Fruit fly (Drosophila melanogaster) whole organism, embryonic: Measurements from ENCODE around the gene CG45045.

Source experiments
- CG11398 ChIP-seq: fragments of 200-800 bp; sonication (Bioruptor generic); optimal IDR thresholded peaks from 2 replicates; lab custom pipeline; 2016; ENCODE audit warnings: missing biosample characterization, missing genetic modification characterization
- CG11560 ChIP-seq: fragments of 200-800 bp; sonication (Bioruptor generic); IDR thresholded peaks from 3 replicates; pipeline ENCODE4 v1.3.6; 2022; ENCODE audit warnings: missing biosample characterization, missing genetic modification characterization
- CG11695 ChIP-seq: fragments of 200-800 bp; sonication (Bioruptor generic); IDR thresholded peaks from 3 replicates; pipeline ENCODE4 v1.3.6; 2022; ENCODE audit warnings: missing biosample characterization, missing genetic modification characterization
- CG11723 ChIP-seq: fragments of 200-800 bp; sonication (Bioruptor generic); optimal IDR thresholded peaks from 2 replicates; lab custom pipeline; 2017; ENCODE audit warnings: missing biosample characterization, mild to moderate bottlenecking, missing genetic modification characterization
- CG12769 ChIP-seq: fragments of 200-800 bp; sonication (Bioruptor generic); optimal IDR thresholded peaks from 2 replicates; lab custom pipeline; 2019; ENCODE audit warnings: missing biosample characterization, mild to moderate bottlenecking, missing genetic modification characterization, moderate library complexity
- CG14860 ChIP-seq: fragments of 200-800 bp; sonication (Bioruptor generic); IDR thresholded peaks from 3 replicates; pipeline ENCODE4 v1.3.6; 2022; ENCODE audit warnings: missing biosample characterization, missing genetic modification characterization; ENCODE audit not compliant: partially characterized antibody
- CG15269 ChIP-seq: fragments of 200-800 bp; sonication (Bioruptor generic); optimal IDR thresholded peaks from 2 replicates; lab custom pipeline; 2018; ENCODE audit warnings: missing biosample characterization, mild to moderate bottlenecking, missing genetic modification characterization, moderate library complexity
- CG16779 ChIP-seq: fragments of 200-800 bp; sonication (Bioruptor generic); IDR thresholded peaks from 2 replicates; pipeline ENCODE4 v1.3.6; 2022; ENCODE audit warnings: missing biosample characterization, missing genetic modification characterization
- CG17359 ChIP-seq: fragments of 200-800 bp; sonication (Bioruptor generic); optimal IDR thresholded peaks from 3 replicates; lab custom pipeline; 2018; ENCODE audit warnings: missing biosample characterization, mild to moderate bottlenecking, missing genetic modification characterization, moderate library complexity
- CG18476 ChIP-seq: fragments of 200-800 bp; sonication (Bioruptor generic); optimal IDR thresholded peaks from 2 replicates; lab custom pipeline; 2016; ENCODE audit warnings: missing biosample characterization, mild to moderate bottlenecking, missing genetic modification characterization
- CG2202 ChIP-seq: fragments of 200-800 bp; sonication (Bioruptor generic); optimal IDR thresholded peaks from 2 replicates; lab custom pipeline; 2018; ENCODE audit warnings: missing biosample characterization, mild to moderate bottlenecking, missing genetic modification characterization
- CG31441 ChIP-seq: fragments of 200-800 bp; sonication (Bioruptor generic); IDR thresholded peaks from 2 replicates; pipeline ENCODE4 v1.3.6; 2022; ENCODE audit warnings: missing biosample characterization, missing genetic modification characterization
- CG6854 ChIP-seq: fragments of 200-800 bp; sonication (Bioruptor generic); optimal IDR thresholded peaks from 3 replicates; lab custom pipeline; 2017; ENCODE audit warnings: missing biosample characterization, mild to moderate bottlenecking, missing genetic modification characterization
- CG7987 ChIP-seq: fragments of 200-800 bp; sonication (Bioruptor generic); optimal IDR thresholded peaks from 2 replicates; lab custom pipeline; 2018; ENCODE audit warnings: missing biosample characterization, mild to moderate bottlenecking, missing genetic modification characterization, moderate library complexity
- CG8388 ChIP-seq: fragments of 200-800 bp; sonication (Bioruptor generic); optimal IDR thresholded peaks from 2 replicates; lab custom pipeline; 2019; ENCODE audit warnings: missing biosample characterization, mild to moderate bottlenecking, missing genetic modification characterization, moderate library complexity
- CG8924 ChIP-seq: fragments of 200-800 bp; optimal IDR thresholded peaks from 3 replicates; lab custom pipeline; 2019; ENCODE audit warnings: missing biosample characterization, mild to moderate bottlenecking, missing genetic modification characterization, moderate library complexity
- CG9609 ChIP-seq: fragments of 200-800 bp; sonication (Bioruptor generic); optimal IDR thresholded peaks from 3 replicates; lab custom pipeline; 2016; ENCODE audit warnings: missing biosample characterization, missing genetic modification characterization
- CG9932 ChIP-seq: fragments of 200-800 bp; sonication (Bioruptor generic); IDR thresholded peaks from 2 replicates; pipeline ENCODE4 v1.3.6; 2022; ENCODE audit warnings: missing biosample characterization, missing genetic modification characterization
- CkIIα-i1 ChIP-seq: fragments of 200-800 bp; sonication (Bioruptor generic); IDR thresholded peaks from 2 replicates; pipeline ENCODE4 v1.3.6; 2022; ENCODE audit warnings: missing biosample characterization, missing genetic modification characterization
- Dek ChIP-seq: fragments of 200-800 bp; sonication (Bioruptor generic); optimal IDR thresholded peaks from 3 replicates; lab custom pipeline; 2019; ENCODE audit warnings: missing biosample characterization, mild to moderate bottlenecking, missing genetic modification characterization, moderate library complexity
- Hmr ChIP-seq: fragments of 200-800 bp; sonication (Bioruptor generic); optimal IDR thresholded peaks from 3 replicates; lab custom pipeline; 2017; ENCODE audit warnings: mild to moderate bottlenecking, missing biosample characterization, missing genetic modification reagents, missing genetic modification characterization
- Med ChIP-seq: fragments of 200-800 bp; sonication (Bioruptor generic); peaks from one replicate; lab custom pipeline; 2016; ENCODE audit warnings: missing biosample characterization, missing genetic modification characterization, mild to moderate bottlenecking, inconsistent platforms, moderate library complexity
- NFAT ChIP-seq: fragments of 200-800 bp; sonication (Bioruptor generic); IDR thresholded peaks from 2 replicates; pipeline ENCODE4 v1.3.6; 2022; ENCODE audit warnings: missing biosample characterization, missing genetic modification characterization
- Ssrp ChIP-seq: fragments of 200-800 bp; sonication (Bioruptor generic); optimal IDR thresholded peaks from 2 replicates; lab custom pipeline; 2018; ENCODE audit warnings: missing biosample characterization, mild to moderate bottlenecking, missing genetic modification characterization, moderate library complexity
- Xbp1 ChIP-seq: fragments of 200-800 bp; sonication (Bioruptor generic); optimal IDR thresholded peaks from 3 replicates; lab custom pipeline; 2016; ENCODE audit warnings: missing biosample characterization, mild to moderate bottlenecking, missing genetic modification characterization
- abd-A ChIP-seq: fragments of 200-800 bp; sonication (Bioruptor generic); optimal IDR thresholded peaks from 3 replicates; lab custom pipeline; 2019; ENCODE audit warnings: missing biosample characterization, mild to moderate bottlenecking, missing genetic modification characterization, moderate library complexity
- al ChIP-seq: fragments of 200-800 bp; sonication (Bioruptor generic); IDR thresholded peaks from 2 replicates; pipeline ENCODE4 v1.3.6; 2022; ENCODE audit warnings: missing biosample characterization, missing genetic modification characterization
- bsh ChIP-seq, 2 experiments: fragments of 200-800 bp; sonication (Bioruptor generic); optimal IDR thresholded peaks; 2 replicates each; lab custom pipeline; 2017 to 2018; ENCODE audit warnings: mild to moderate bottlenecking in 2 of 2, missing biosample characterization in 2 of 2, missing genetic modification characterization in 2 of 2, moderate library complexity in 1 of 2
- chinmo ChIP-seq: fragments of 200-800 bp; sonication (Bioruptor generic); IDR thresholded peaks from 4 replicates; pipeline ENCODE4 v1.3.6; 2022; ENCODE audit warnings: missing biosample characterization, missing genetic modification characterization; ENCODE audit not compliant: partially characterized antibody
- danr ChIP-seq: fragments of 200-800 bp; sonication (Bioruptor generic); IDR thresholded peaks from 2 replicates; pipeline ENCODE4 v1.3.6; 2022; ENCODE audit warnings: missing biosample characterization, missing genetic modification characterization
- en ChIP-seq: fragments of 200-800 bp; sonication (Bioruptor generic); optimal IDR thresholded peaks from 2 replicates; lab custom pipeline; 2016; ENCODE audit warnings: missing biosample characterization, missing genetic modification characterization
- esg ChIP-seq: fragments of 200-800 bp; sonication (Bioruptor generic); conservative IDR thresholded peaks from 2 replicates; pipeline ENCODE4 v1.3.6; 2022; ENCODE audit warnings: missing biosample characterization, missing genetic modification characterization
- fd102C ChIP-seq: fragments of 200-800 bp; sonication (Bioruptor generic); optimal IDR thresholded peaks from 2 replicates; lab custom pipeline; 2018; ENCODE audit warnings: missing biosample characterization, mild to moderate bottlenecking, missing genetic modification characterization, moderate library complexity
- fru ChIP-seq: fragments of >200 bp; optimal IDR thresholded peaks from 2 replicates; lab custom pipeline; 2017
- gt ChIP-seq: fragments of 200-800 bp; sonication (Bioruptor generic); IDR thresholded peaks from 2 replicates; pipeline ENCODE4 v1.3.6; 2022; ENCODE audit warnings: missing biosample characterization, missing genetic modification characterization
- her ChIP-seq: fragments of 200-800 bp; sonication (Bioruptor generic); optimal IDR thresholded peaks from 2 replicates; lab custom pipeline; 2016; ENCODE audit warnings: missing biosample characterization, missing genetic modification characterization
- klu ChIP-seq: fragments of 200-800 bp; sonication (Bioruptor generic); IDR thresholded peaks from 2 replicates; pipeline ENCODE4 v1.3.6; 2022; ENCODE audit warnings: missing biosample characterization, missing genetic modification characterization
- lmd ChIP-seq: fragments of 200-800 bp; sonication (Bioruptor generic); IDR thresholded peaks from 2 replicates; pipeline ENCODE4 v1.3.6; 2022; ENCODE audit warnings: missing biosample characterization, missing genetic modification characterization
- maf-S ChIP-seq: fragments of 200-800 bp; sonication (Bioruptor generic); optimal IDR thresholded peaks from 2 replicates; lab custom pipeline; 2016; ENCODE audit warnings: missing biosample characterization, missing genetic modification characterization
- mirr ChIP-seq: fragments of 200-800 bp; sonication (Bioruptor generic); optimal IDR thresholded peaks from 3 replicates; lab custom pipeline; 2018; ENCODE audit warnings: missing biosample characterization, mild to moderate bottlenecking, missing genetic modification characterization
- onecut ChIP-seq: fragments of 200-800 bp; sonication (Bioruptor generic); IDR thresholded peaks from 2 replicates; pipeline ENCODE4 v1.3.6; 2022; ENCODE audit warnings: missing biosample characterization, missing genetic modification characterization
- pros ChIP-seq: fragments of 200-800 bp; sonication (Bioruptor generic); optimal IDR thresholded peaks from 3 replicates; lab custom pipeline; 2019; ENCODE audit warnings: missing biosample characterization, mild to moderate bottlenecking, missing genetic modification characterization, moderate library complexity
- run ChIP-seq: fragments of 200-800 bp; sonication (Bioruptor generic); optimal IDR thresholded peaks from 3 replicates; lab custom pipeline; 2018; ENCODE audit warnings: missing biosample characterization, mild to moderate bottlenecking, missing genetic modification characterization
- scrt ChIP-seq: fragments of 200-800 bp; sonication (Bioruptor generic); optimal IDR thresholded peaks from 2 replicates; lab custom pipeline; 2018; ENCODE audit warnings: missing biosample characterization, mild to moderate bottlenecking, missing genetic modification characterization, moderate library complexity
- sug ChIP-seq: fragments of 200-800 bp; optimal IDR thresholded peaks from 2 replicates; lab custom pipeline; 2019; ENCODE audit warnings: missing biosample characterization, mild to moderate bottlenecking, missing genetic modification characterization, moderate library complexity
- tio ChIP-seq: fragments of 200-800 bp; sonication (Bioruptor generic); optimal IDR thresholded peaks from 2 replicates; lab custom pipeline; 2017; ENCODE audit warnings: missing biosample characterization, missing genetic modification characterization, inconsistent platforms
- twi ChIP-seq: fragments of 200-800 bp; optimal IDR thresholded peaks from 2 replicates; lab custom pipeline; 2019; ENCODE audit warnings: missing biosample characterization, mild to moderate bottlenecking, missing genetic modification characterization, moderate library complexity
- z ChIP-seq: fragments of 200-800 bp; sonication (Bioruptor generic); IDR thresholded peaks from 3 replicates; pipeline ENCODE4 v1.3.6; 2022; ENCODE audit warnings: missing biosample characterization, missing genetic modification characterization

Gene CG45045

DNA sequence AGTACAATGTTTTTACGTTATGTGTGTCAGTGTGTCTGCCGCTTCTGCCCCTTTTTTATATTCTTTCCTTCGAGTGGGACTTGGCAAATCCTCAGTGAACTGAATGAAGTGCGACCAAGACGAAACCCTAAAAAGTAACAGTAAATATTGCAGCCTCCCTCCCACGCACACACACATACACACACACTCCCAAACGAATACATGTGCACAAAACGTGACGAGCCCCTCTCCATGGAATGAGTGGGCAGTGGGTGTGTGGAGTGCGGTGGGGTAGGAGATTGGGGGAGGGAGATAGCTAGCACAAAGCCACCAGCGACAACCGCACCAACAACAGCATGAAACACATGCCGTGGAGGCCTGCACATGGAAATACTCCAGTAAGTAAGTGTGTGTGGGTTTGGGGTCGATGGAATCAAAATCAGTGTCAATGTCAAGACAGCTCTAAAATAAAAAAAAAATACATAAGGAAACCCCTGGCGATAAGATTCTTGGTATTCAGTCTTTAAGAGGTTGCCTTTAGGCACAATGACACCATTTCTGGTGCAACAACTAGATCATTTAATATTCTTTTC is 47.5 kb downstream of the CG45045 start (continued):
- 0 out of 2 replicates have a peak, but pooled peaks have one; percentile 16 for TF ChIP-seq CG16779 (GFP tag; lab: Robert Waterston, UW)
- TF ChIP-seq CG14860 (GFP tag; lab: Robert Waterston, UW): no peak
- TF ChIP-seq onecut (GFP tag; lab: Robert Waterston, UW): no peak
- no peak for TF ChIP-seq Xbp1 (GFP tag; lab: Kevin White, UChicago)
- peak; percentile 80 for TF ChIP-seq twi (tag; lab: Kevin White, UChicago)
- no peak for TF ChIP-seq gt (GFP tag; lab: Robert Waterston, UW)
- peak; percentile 29 for TF ChIP-seq sug (tag; lab: Kevin White, UChicago)
- peak; percentile 54 for TF ChIP-seq pros
- TF ChIP-seq fru (lab: Kevin White, UChicago): no peak
- TF ChIP-seq CG7987 (GFP tag; lab: Kevin White, UChicago): peak; percentile 83
- 0 out of 2 replicates have a peak, but pooled peaks have one; percentile 17 for TF ChIP-seq CG9932 (GFP tag; lab: Robert Waterston, UW)
- peak; percentile 9 for TF ChIP-seq CG6854
- TF ChIP-seq z (GFP tag; lab: Robert Waterston, UW): peak; percentile 43; the same call in 1 of the 3 replicates
- TF ChIP-seq lmd (GFP tag; lab: Robert Waterston, UW): no peak
- TF ChIP-seq CG11398: no peak
- peak; percentile 21 for TF ChIP-seq CG12769 (tag; lab: Kevin White, UChicago)
- TF ChIP-seq abd-A (tag; lab: Kevin White, UChicago): peak; percentile 55
- TF ChIP-seq esg: no peak
- no peak for TF ChIP-seq Dek (tag; lab: Kevin White, UChicago)
- TF ChIP-seq chinmo: 0 out of 4 replicates have a peak, but pooled peaks have one; percentile 40
- TF ChIP-seq CG17359: peak; percentile 24
- TF ChIP-seq Med (GFP tag; lab: Kevin White, UChicago): peak; percentile 69
- no peak for TF ChIP-seq run
- 0 out of 2 replicates have a peak, but pooled peaks have one; percentile 28 for TF ChIP-seq al
- TF ChIP-seq, all 482 proteins: peak for 31

DNA sequence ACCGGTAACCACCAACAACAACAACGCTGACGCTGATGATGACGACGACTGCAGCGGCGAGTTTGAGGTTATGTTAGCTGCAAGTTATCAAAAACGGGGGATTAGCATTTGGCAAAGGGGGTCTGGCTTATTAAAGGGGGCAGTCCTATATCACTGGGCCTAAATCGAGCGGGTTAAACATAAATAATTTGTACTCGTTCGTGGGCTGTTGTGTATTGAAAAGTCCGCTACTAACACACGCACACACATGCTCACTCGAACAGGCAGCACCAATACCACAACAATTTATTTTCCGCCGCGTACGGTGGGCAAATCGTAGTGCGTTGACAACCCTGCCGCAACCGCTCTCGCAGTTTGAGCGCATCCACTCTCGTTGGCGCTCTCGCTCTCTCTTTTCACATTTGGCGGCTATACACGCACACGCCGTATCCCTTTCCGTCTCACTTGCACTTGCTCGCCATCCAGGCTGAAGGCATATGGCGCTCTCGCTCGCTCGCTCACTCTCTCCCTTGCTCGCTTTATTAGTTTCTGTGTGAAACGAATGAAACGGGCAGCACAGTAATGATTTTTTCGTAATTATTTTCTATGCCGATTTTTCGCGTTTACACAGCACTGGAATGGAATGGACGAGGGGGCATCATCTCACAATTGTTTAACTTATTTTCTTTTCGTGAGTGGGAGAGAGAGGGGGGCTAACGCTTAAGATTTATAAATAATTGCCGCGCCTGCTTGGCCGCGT is 49.7 kb downstream of the CG45045 start:
- TF ChIP-seq tio (GFP tag; lab: Kevin White, UChicago) (no peak), Hmr (peak; percentile 37), bsh (GFP tag; optimal IDR thresholded peaks at IDR 0.05; lab: Kevin White, UChicago) (no peak), maf-S (GFP tag; lab: Kevin White, UChicago) (peak; percentile 23), her (GFP tag; lab: Kevin White, UChicago) (peak; percentile 51), Med (GFP tag; lab: Kevin White, UChicago) (peak; percentile 94), CG11723 (GFP tag; lab: Kevin White, UChicago) (no peak), CG11695 (no peak), en (no peak), fd102C (no peak), CG8924 (tag; lab: Kevin White, UChicago) (peak; percentile 70), scrt (GFP tag; lab: Kevin White, UChicago) (peak; percentile 34), klu (GFP tag; lab: Robert Waterston, UW) (no peak), CG15269 (tag; lab: Kevin White, UChicago) (peak; percentile 19), pros (peak; percentile 68), CG31441 (GFP tag; lab: Robert Waterston, UW) (no peak), CkIIα-i1 (GFP tag; lab: Robert Waterston, UW) (no peak), CG2202 (tag; lab: Kevin White, UChicago) (no peak), CG18476 (GFP tag; lab: Kevin White, UChicago) (no peak), NFAT (no peak), lmd (GFP tag; lab: Robert Waterston, UW) (no peak), CG9609 (no peak), CG11560 (tag; lab: Robert Waterston, UW) (no peak), Ssrp (no peak), CG14860 (GFP tag; lab: Robert Waterston, UW) (no peak), mirr (GFP tag; lab: Kevin White, UChicago) (peak; percentile 70), danr (GFP tag; lab: Robert Waterston, UW) (no peak), CG8388 (peak; percentile 25), CG9932 (GFP tag; lab: Robert Waterston, UW) (no peak)
